Fruit fly (Drosophila melanogaster) whole organism, embryonic: ENCODE results near the gene al.

Experiments
- Awh ChIP-seq: fragments of 200-800 bp; sonication (Bioruptor generic); IDR thresholded peaks from 2 replicates; pipeline ENCODE4, ENCODE4 v1.3.6; 2022; ENCODE audit warnings: missing biosample characterization, missing genetic modification characterization
- Bgb ChIP-seq: fragments of 200-800 bp; sonication (Bioruptor generic); IDR thresholded peaks from 2 replicates; pipeline ENCODE4 v1.3.6; 2022; ENCODE audit warnings: missing biosample characterization, missing genetic modification characterization; ENCODE audit not compliant: partially characterized antibody
- BtbVII ChIP-seq: fragments of 200-800 bp; sonication (Bioruptor generic); optimal IDR thresholded peaks from 3 replicates; lab custom pipeline; 2017; ENCODE audit warnings: missing biosample characterization, mild to moderate bottlenecking, missing genetic modification characterization
- CG10959 ChIP-seq: fragments of 200-800 bp; sonication (Bioruptor generic); IDR thresholded peaks from 2 replicates; pipeline ENCODE4 v1.3.6; 2022; ENCODE audit warnings: missing biosample characterization, missing genetic modification characterization
- CG11696 ChIP-seq: fragments of 200-800 bp; sonication (Bioruptor generic); IDR thresholded peaks from 2 replicates; pipeline ENCODE4 v1.3.6; 2022; ENCODE audit warnings: missing biosample characterization, missing genetic modification characterization
- CG12769 ChIP-seq: fragments of 200-800 bp; sonication (Bioruptor generic); optimal IDR thresholded peaks from 2 replicates; lab custom pipeline; 2019; ENCODE audit warnings: missing biosample characterization, mild to moderate bottlenecking, missing genetic modification characterization, moderate library complexity
- CG30403 ChIP-seq: fragments of 200-800 bp; sonication (Bioruptor generic); optimal IDR thresholded peaks from 3 replicates; lab custom pipeline; 2016; ENCODE audit warnings: missing biosample characterization, missing genetic modification characterization
- CG3065 ChIP-seq: fragments of 200-800 bp; sonication (Bioruptor generic); optimal IDR thresholded peaks from 2 replicates; lab custom pipeline; 2016; ENCODE audit warnings: missing biosample characterization, missing genetic modification characterization
- CG3995 ChIP-seq: fragments of 200-800 bp; sonication (Bioruptor generic); optimal IDR thresholded peaks from 3 replicates; lab custom pipeline; 2016; ENCODE audit warnings: missing biosample characterization, missing genetic modification characterization
- CG4282 ChIP-seq: fragments of 200-800 bp; sonication (Bioruptor generic); optimal IDR thresholded peaks from 2 replicates; lab custom pipeline; 2016; ENCODE audit warnings: missing biosample characterization, missing genetic modification characterization
- CG5180 ChIP-seq: fragments of 200-800 bp; sonication (Bioruptor generic); optimal IDR thresholded peaks from 3 replicates; lab custom pipeline; 2017; ENCODE audit warnings: missing biosample characterization, missing genetic modification characterization, mild to moderate bottlenecking, moderate library complexity, missing genetic modification reagents
- CG6683 ChIP-seq: fragments of 200-800 bp; sonication (Bioruptor generic); optimal IDR thresholded peaks from 2 replicates; lab custom pipeline; 2017; ENCODE audit warnings: missing biosample characterization, mild to moderate bottlenecking, missing genetic modification characterization, missing genetic modification reagents
- CG7271 ChIP-seq: fragments of 200-800 bp; sonication (Bioruptor generic); optimal IDR thresholded peaks from 2 replicates; lab custom pipeline; 2018; ENCODE audit warnings: missing biosample characterization, mild to moderate bottlenecking, missing genetic modification characterization, moderate library complexity
- CTCF ChIP-seq: fragments of 200-800 bp; sonication (Bioruptor generic); optimal IDR thresholded peaks from 2 replicates; lab custom pipeline; 2017; ENCODE audit warnings: missing biosample characterization, mild to moderate bottlenecking, missing genetic modification characterization, moderate library complexity
- Deaf1 ChIP-seq: fragments of 200-800 bp; optimal IDR thresholded peaks from 3 replicates; lab custom pipeline; 2019; ENCODE audit warnings: missing biosample characterization, mild to moderate bottlenecking, missing genetic modification characterization, moderate library complexity
- Dfd ChIP-seq, 2 experiments: fragments of >200 bp; optimal IDR thresholded peaks; 2 replicates each; lab custom pipeline; 2017; ENCODE audit warnings: missing biosample characterization in 2 of 2, missing genetic modification characterization in 2 of 2
- Mes4 ChIP-seq: fragments of 200-800 bp; sonication (Bioruptor generic); optimal IDR thresholded peaks from 2 replicates; lab custom pipeline; 2016; ENCODE audit warnings: missing biosample characterization, missing genetic modification characterization
- NC2β ChIP-seq: fragments of 200-800 bp; sonication (Bioruptor generic); optimal IDR thresholded peaks from 2 replicates; lab custom pipeline; 2016; ENCODE audit warnings: missing biosample characterization, missing genetic modification characterization
- Ptx1 ChIP-seq: fragments of 200-800 bp; sonication (Bioruptor generic); IDR thresholded peaks from 2 replicates; pipeline ENCODE4 v1.3.6; 2022; ENCODE audit warnings: missing biosample characterization, missing genetic modification characterization
- Rfx ChIP-seq: fragments of 200-800 bp; sonication (Bioruptor generic); IDR thresholded peaks from 2 replicates; pipeline ENCODE4 v1.3.6; 2022; ENCODE audit warnings: missing biosample characterization, missing genetic modification characterization
- Usf ChIP-seq: fragments of 200-800 bp; sonication (Bioruptor generic); optimal IDR thresholded peaks from 2 replicates; lab custom pipeline; 2017; ENCODE audit warnings: missing genotype, missing biosample characterization, missing genetic modification characterization
- Vsx1 ChIP-seq: fragments of 200-800 bp; sonication (Bioruptor generic); optimal IDR thresholded peaks from 2 replicates; lab custom pipeline; 2017; ENCODE audit warnings: missing biosample characterization, mild to moderate bottlenecking, missing genetic modification characterization, missing genetic modification reagents
- abd-A ChIP-seq: fragments of 200-800 bp; sonication (Bioruptor generic); optimal IDR thresholded peaks from 3 replicates; lab custom pipeline; 2019; ENCODE audit warnings: missing biosample characterization, mild to moderate bottlenecking, missing genetic modification characterization, moderate library complexity
- chn ChIP-seq: fragments of 200-800 bp; sonication (Bioruptor generic); optimal IDR thresholded peaks from 2 replicates; lab custom pipeline; 2016; ENCODE audit warnings: missing biosample characterization, missing genetic modification characterization
- gcm2 ChIP-seq: fragments of 200-800 bp; sonication (Bioruptor generic); optimal IDR thresholded peaks from 2 replicates; lab custom pipeline; 2016; ENCODE audit warnings: missing biosample characterization, missing genetic modification characterization
- insv ChIP-seq, 2 experiments: fragments of 200-800 bp; sonication (Bioruptor generic); optimal IDR thresholded peaks; 3 replicates each; lab custom pipeline; 2016 to 2018; ENCODE audit warnings: missing biosample characterization in 2 of 2, missing genetic modification characterization in 2 of 2
- knrl ChIP-seq: fragments of 200-800 bp; sonication (Bioruptor generic); IDR thresholded peaks from 3 replicates; pipeline ENCODE4 v1.3.6; 2022; ENCODE audit warnings: missing biosample characterization, missing genetic modification characterization; ENCODE audit not compliant: partially characterized antibody
- lola ChIP-seq, 3 experiments: fragments of >200 bp in 2 of 3; fragments of 200-800 bp in 1 of 3; sonication (Bioruptor generic) in 1 of 3; optimal IDR thresholded peaks; 2 replicates each; lab custom pipeline; 2017 to 2019; ENCODE audit warnings: missing biosample characterization in 3 of 3, missing genetic modification characterization in 3 of 3, mild to moderate bottlenecking in 1 of 3, moderate library complexity in 1 of 3
- luna ChIP-seq: fragments of 200-800 bp; sonication (Bioruptor generic); optimal IDR thresholded peaks from 2 replicates; lab custom pipeline; 2016; ENCODE audit warnings: missing biosample characterization, missing genetic modification characterization
- nerfin-2 ChIP-seq: fragments of 200-800 bp; sonication (Bioruptor generic); IDR thresholded peaks from 2 replicates; pipeline ENCODE4 v1.3.6; 2022; ENCODE audit warnings: missing biosample characterization, missing genetic modification characterization; ENCODE audit not compliant: partially characterized antibody
- nmo ChIP-seq: fragments of 200-800 bp; sonication (Bioruptor generic); optimal IDR thresholded peaks from 2 replicates; lab custom pipeline; 2018; ENCODE audit warnings: missing biosample characterization, mild to moderate bottlenecking, missing genetic modification characterization, moderate library complexity
- oc ChIP-seq: fragments of 200-800 bp; sonication (Bioruptor generic); optimal IDR thresholded peaks from 2 replicates; lab custom pipeline; 2018; ENCODE audit warnings: missing biosample characterization, mild to moderate bottlenecking, missing genetic modification characterization, moderate library complexity
- otp ChIP-seq: fragments of 200-800 bp; sonication (Bioruptor generic); IDR thresholded peaks from 3 replicates; pipeline ENCODE4, ENCODE4 v1.3.6; 2022; ENCODE audit warnings: missing biosample characterization, missing genetic modification characterization
- prd ChIP-seq, 3 experiments: fragments of >200 bp in 2 of 3; fragments of 200-800 bp in 1 of 3; sonication (Bioruptor generic) in 1 of 3; optimal IDR thresholded peaks in 2 of 3; IDR thresholded peaks in 1 of 3; 2 replicates in 2 of 3; 3 replicates in 1 of 3; pipeline versions ENCODE4 v1.3.6 to Lab custom; 2017 to 2022; ENCODE audit warnings: missing biosample characterization in 1 of 3, missing genetic modification characterization in 1 of 3
- sima ChIP-seq: fragments of 200-800 bp; sonication (Bioruptor generic); optimal IDR thresholded peaks from 2 replicates; lab custom pipeline; 2016; ENCODE audit warnings: missing biosample characterization, missing genetic modification characterization
- slbo ChIP-seq: fragments of 200-800 bp; sonication (Bioruptor generic); IDR thresholded peaks from 2 replicates; pipeline ENCODE4 v1.3.6; 2022; ENCODE audit warnings: missing biosample characterization, missing genetic modification characterization
- so ChIP-seq: fragments of 200-800 bp; sonication (Bioruptor generic); IDR thresholded peaks from 3 replicates; pipeline ENCODE4 v1.3.6; 2022; ENCODE audit warnings: missing biosample characterization, missing genetic modification characterization
- unc-4 ChIP-seq: fragments of 200-800 bp; sonication (Bioruptor generic); IDR thresholded peaks from 2 replicates; pipeline ENCODE4 v1.3.6; 2022; ENCODE audit warnings: missing biosample characterization, missing genetic modification characterization; ENCODE audit not compliant: partially characterized antibody
- unpg ChIP-seq: fragments of 200-800 bp; sonication (Bioruptor generic); optimal IDR thresholded peaks from 3 replicates; lab custom pipeline; 2018; ENCODE audit warnings: missing biosample characterization, mild to moderate bottlenecking, missing genetic modification characterization, moderate library complexity
- usp ChIP-seq: fragments of >200 bp; optimal IDR thresholded peaks from 2 replicates; lab custom pipeline; 2017; ENCODE audit warnings: missing biosample characterization, missing genetic modification characterization
- vvl ChIP-seq: fragments of 200-800 bp; sonication (Bioruptor generic); IDR thresholded peaks from 2 replicates; pipeline ENCODE4 v1.3.6; 2022; ENCODE audit warnings: missing biosample characterization, missing genetic modification characterization
- zfh1 ChIP-seq: fragments of 200-800 bp; sonication (Bioruptor generic); IDR thresholded peaks from 3 replicates; pipeline ENCODE4 v1.3.6; 2022; ENCODE audit warnings: missing biosample characterization, missing genetic modification characterization

The al gene

dm6 chr2L:390509-390908, 12.6 kb downstream of the al start (continued):
- TF ChIP-seq Usf (GFP tag; lab: Kevin White, UChicago): no peak
- TF ChIP-seq CG10959 (GFP tag; lab: Robert Waterston, UW): no peak
- TF ChIP-seq gcm2 (GFP tag; lab: Kevin White, UChicago): no peak
- TF ChIP-seq CG11696 (GFP tag; lab: Robert Waterston, UW): no peak

- TF ChIP-seq CG4282 (no peak), CG12769 (tag; lab: Kevin White, UChicago) (peak; percentile 63), lola (GFP tag; optimal IDR thresholded peaks at IDR 0.05; lab: Kevin White, UChicago) (no peak), vvl (GFP tag; lab: Robert Waterston, UW) (peak; percentile 85), usp (GFP tag; lab: Kevin White, UChicago) (no peak), CG7271 (tag; lab: Kevin White, UChicago) (no peak), otp (GFP tag; lab: Robert Waterston, UW) (peak; percentile 59; the same call in 1 of the 3 replicates), Awh (GFP tag; lab: Robert Waterston, UW) (peak; percentile 99), unc-4 (GFP tag; lab: Robert Waterston, UW) (no peak), Vsx1 (GFP tag; lab: Kevin White, UChicago) (peak; percentile 68), abd-A (tag; lab: Kevin White, UChicago) (peak; percentile 72), insv (GFP tag; optimal IDR thresholded peaks at IDR 0.05; lab: Kevin White, UChicago) (no peak), oc (tag; lab: Kevin White, UChicago) (peak; percentile 92), Dfd (GFP tag; optimal IDR thresholded peaks at IDR 0.05; lab: Kevin White, UChicago) (no peak)
Observed at dm6 chr2L:392529-392928, 14.6 kb downstream of the al start.

dm6 chr2L:395366-396117, 17.6 kb downstream of the al start:
- TF ChIP-seq unpg (GFP tag; lab: Kevin White, UChicago): no peak
- TF ChIP-seq nmo: no peak
- no peak for TF ChIP-seq so (GFP tag; lab: Robert Waterston, UW)
- no peak for TF ChIP-seq sima (GFP tag; lab: Kevin White, UChicago)
- TF ChIP-seq Bgb (GFP tag; lab: Robert Waterston, UW): no peak
- TF ChIP-seq NC2β: no peak
- no peak for TF ChIP-seq luna (GFP tag; lab: Kevin White, UChicago)
- TF ChIP-seq nerfin-2: no peak
- TF ChIP-seq Ptx1 (GFP tag; lab: Robert Waterston, UW): no peak
- TF ChIP-seq CG30403: no peak
- TF ChIP-seq BtbVII (GFP tag; lab: Kevin White, UChicago): no peak
- TF ChIP-seq slbo (GFP tag; lab: Robert Waterston, UW): no peak
- TF ChIP-seq chn (GFP tag; lab: Kevin White, UChicago): no peak
- peak; percentile 90 for TF ChIP-seq CTCF
- no peak for TF ChIP-seq CG3065
- no peak for TF ChIP-seq knrl
- TF ChIP-seq prd (optimal IDR thresholded peaks at IDR 0.05; lab: Kevin White, UChicago): no peak
- TF ChIP-seq prd (GFP tag; IDR thresholded peaks at IDR 0.05; lab: Robert Waterston, UW): no peak
- no peak for TF ChIP-seq CG3995 (GFP tag; lab: Kevin White, UChicago)
- TF ChIP-seq zfh1: 0 out of 3 replicates have a peak, but pooled peaks have one; percentile 23
- TF ChIP-seq CG5180 (GFP tag; lab: Kevin White, UChicago): peak; percentile 96
- peak; percentile 31 for TF ChIP-seq Deaf1 (tag; lab: Kevin White, UChicago)
- peak; percentile 84 for TF ChIP-seq abd-A (tag; lab: Kevin White, UChicago)
- no peak for TF ChIP-seq CG6683
- no peak for TF ChIP-seq Mes4 (GFP tag; lab: Kevin White, UChicago)
- TF ChIP-seq vvl (GFP tag; lab: Robert Waterston, UW): no peak
- TF ChIP-seq Rfx (GFP tag; lab: Robert Waterston, UW): 0 out of 2 replicates have a peak, but pooled peaks have one; percentile 13
